Worm (Caenorhabditis elegans): ENCODE results near the gene T10B5.8.

- TF ChIP-seq F13C5.2 (tag; optimal IDR thresholded peaks at IDR 0.05) (no peak), flt-1 (GFP tag; IDR thresholded peaks at IDR 0.05) (no peak), ceh-13 (GFP tag; optimal IDR thresholded peaks at IDR 0.05) (no peak), ceh-36 (tag; optimal IDR thresholded peaks at IDR 0.05) (no peak), tbx-11 (GFP tag; IDR thresholded peaks at IDR 0.05) (no peak), sea-1 (GFP tag; conservative IDR thresholded peaks at IDR 0.05) (no peak), tra-4 (tag; optimal IDR thresholded peaks at IDR 0.05) (no peak), tbx-37 (GFP tag; conservative IDR thresholded peaks at IDR 0.05) (no peak), scrt-1 (GFP tag; IDR thresholded peaks at IDR 0.05) (no peak)
Measured at ce11 chrV:1892567-1893277, 50.9 kb downstream of the T10B5.8 start, which contains the start of gene zig-11.
